Fruit fly (Drosophila melanogaster): ENCODE data around the gene hyx.

DNA sequence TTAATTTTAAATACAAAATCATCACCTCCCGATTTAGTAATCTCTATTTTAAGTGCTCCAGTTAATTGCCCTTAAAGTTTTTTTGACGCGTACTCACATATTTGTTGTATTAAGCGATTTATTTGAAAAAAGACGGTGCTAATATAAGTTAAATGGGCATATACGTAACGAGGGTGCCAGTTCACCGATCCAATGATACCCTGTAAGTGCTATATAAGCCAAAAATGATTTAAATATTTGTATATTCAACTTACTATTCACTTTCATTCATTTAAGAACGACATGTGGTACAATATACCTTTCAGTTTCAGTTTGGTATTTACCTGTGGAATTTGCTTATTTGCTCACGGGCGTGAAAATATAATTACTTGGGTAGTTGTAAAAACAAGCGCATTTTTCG, 36.0 kb upstream of the hyx start:
- TF ChIP-seq CG8478 (optimal IDR thresholded peaks at IDR 0.05) (no peak), CTCF (optimal IDR thresholded peaks at IDR 0.05) (no peak)
